Worm (Caenorhabditis elegans): ENCODE data around the gene Y39B6A.43.

DNA sequence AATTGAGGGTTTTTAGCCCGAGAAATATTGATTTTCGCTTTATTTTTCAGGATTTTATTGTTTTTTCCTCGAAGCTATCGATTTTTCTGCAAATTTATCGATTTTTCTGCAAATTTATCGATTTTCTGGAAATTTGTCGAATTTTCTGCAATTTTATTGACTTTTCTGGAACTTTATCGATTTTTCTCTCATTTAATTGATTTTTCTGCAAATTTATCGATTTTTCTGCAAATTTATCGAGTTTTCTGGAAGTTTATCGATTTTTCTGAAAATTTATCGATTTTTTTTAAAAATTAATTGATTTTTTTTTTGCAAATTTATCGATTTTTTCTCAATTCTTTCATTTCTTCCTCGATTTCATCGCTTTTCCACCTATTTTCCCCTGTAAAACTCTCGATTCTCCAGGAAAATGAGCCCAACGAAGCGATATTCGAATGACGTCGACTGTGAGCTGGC lies 25.9 kb upstream of the Y39B6A.43 start, which contains the start of gene gtf-2F2:
- TF ChIP-seq ztf-11 (tag; optimal IDR thresholded peaks at IDR 0.05) (no peak), ets-5 (GFP tag; IDR thresholded peaks at IDR 0.05) (no peak), unc-98 (GFP tag; IDR thresholded peaks at IDR 0.05) (no peak), isw-1 (GFP tag; IDR thresholded peaks at IDR 0.05) (no peak), nhr-12 (tag; optimal IDR thresholded peaks at IDR 0.05) (no peak), nhr-11 (tag; optimal IDR thresholded peaks at IDR 0.05) (no peak), sox-4 (tag; optimal IDR thresholded peaks at IDR 0.05) (no peak)

Measured in whole organism, L1 larva.